Fruit fly (Drosophila melanogaster) whole organism, adult: ENCODE results near the gene CG5321.

Experiments used
- CG11617 ChIP-seq: fragments of 200-800 bp; sonication (Bioruptor generic); optimal IDR thresholded peaks from 2 replicates; lab custom pipeline; 2017; ENCODE audit warnings: mild to moderate bottlenecking, missing biosample characterization, missing genetic modification reagents, missing genetic modification characterization
- CG12768 ChIP-seq: fragments of 200-800 bp; sonication (Bioruptor generic); optimal IDR thresholded peaks from 2 replicates; lab custom pipeline; 2017; ENCODE audit warnings: missing biosample characterization, missing genetic modification characterization, mild to moderate bottlenecking, moderate library complexity, missing genetic modification reagents
- CG14711 ChIP-seq: fragments of 200-800 bp; sonication (Bioruptor generic); optimal IDR thresholded peaks from 2 replicates; lab custom pipeline; 2018; ENCODE audit warnings: missing biosample characterization, mild to moderate bottlenecking, missing genetic modification characterization, moderate library complexity
- CG1620 ChIP-seq: fragments of 200-800 bp; sonication (Bioruptor generic); optimal IDR thresholded peaks from 2 replicates; lab custom pipeline; 2016; ENCODE audit warnings: missing biosample characterization, missing genetic modification characterization
- CG33017 ChIP-seq: fragments of 200-800 bp; sonication (Bioruptor generic); optimal IDR thresholded peaks from 2 replicates; lab custom pipeline; 2018; ENCODE audit warnings: missing biosample characterization, mild to moderate bottlenecking, missing genetic modification characterization, moderate library complexity
- CG5204 ChIP-seq: fragments of 200-800 bp; sonication (Bioruptor generic); optimal IDR thresholded peaks from 2 replicates; lab custom pipeline; 2016; ENCODE audit warnings: missing biosample characterization, missing genetic modification characterization
- CG7045 ChIP-seq: fragments of 200-800 bp; sonication (Bioruptor generic); optimal IDR thresholded peaks from 2 replicates; lab custom pipeline; 2017; ENCODE audit warnings: missing biosample characterization, mild to moderate bottlenecking, missing genetic modification characterization
- CG7101 ChIP-seq: fragments of 200-800 bp; sonication (Bioruptor generic); optimal IDR thresholded peaks from 2 replicates; lab custom pipeline; 2018; ENCODE audit warnings: missing biosample characterization, mild to moderate bottlenecking, missing genetic modification characterization, moderate library complexity
- Clk ChIP-seq: fragments of 200-800 bp; sonication (Bioruptor generic); optimal IDR thresholded peaks from 2 replicates; lab custom pipeline; 2017; ENCODE audit warnings: missing biosample characterization, missing genetic modification characterization
- Crg-1 ChIP-seq: fragments of 200-800 bp; sonication (Bioruptor generic); optimal IDR thresholded peaks from 2 replicates; lab custom pipeline; 2016; ENCODE audit warnings: missing biosample characterization, missing genetic modification characterization
- Hr96 ChIP-seq: fragments of 200-800 bp; sonication (Bioruptor generic); optimal IDR thresholded peaks from 2 replicates; lab custom pipeline; 2016; ENCODE audit warnings: missing biosample characterization, missing genetic modification characterization
- Mnt ChIP-seq: fragments of 200-800 bp; sonication (Bioruptor generic); optimal IDR thresholded peaks from 2 replicates; lab custom pipeline; 2016; ENCODE audit warnings: missing biosample characterization, mild to moderate bottlenecking, missing genetic modification characterization
- bab1 ChIP-seq: fragments of 200-800 bp; sonication (Bioruptor generic); optimal IDR thresholded peaks from 3 replicates; lab custom pipeline; 2019; ENCODE audit warnings: missing biosample characterization, mild to moderate bottlenecking, missing genetic modification characterization, moderate library complexity
- cic ChIP-seq: fragments of 200-800 bp; sonication (Bioruptor generic); optimal IDR thresholded peaks from 2 replicates; lab custom pipeline; 2017; ENCODE audit warnings: missing biosample characterization, mild to moderate bottlenecking, missing genetic modification characterization, moderate library complexity
- cnc ChIP-seq, 2 experiments: fragments of >200 bp; optimal IDR thresholded peaks; 2 replicates each; lab custom pipeline; 2017
- kay ChIP-seq: fragments of 200-800 bp; sonication (Bioruptor generic); peaks from one replicate; lab custom pipeline; 2016; ENCODE audit warnings: missing biosample characterization, missing genetic modification characterization, borderline replicate concordance
- ovo ChIP-seq: fragments of 200-800 bp; sonication (Bioruptor generic); optimal IDR thresholded peaks from 2 replicates; lab custom pipeline; 2016; ENCODE audit warnings: missing biosample characterization, missing genetic modification characterization
- pad ChIP-seq: fragments of 200-800 bp; sonication (Bioruptor generic); optimal IDR thresholded peaks from 3 replicates; lab custom pipeline; 2017; ENCODE audit warnings: missing biosample characterization, missing genetic modification characterization, mild to moderate bottlenecking, moderate library complexity, missing genetic modification reagents
- tj ChIP-seq: fragments of 200-800 bp; sonication (Bioruptor generic); optimal IDR thresholded peaks from 3 replicates; lab custom pipeline; 2017; ENCODE audit warnings: missing biosample characterization, mild to moderate bottlenecking, missing genetic modification characterization, moderate library complexity
- toe ChIP-seq: fragments of 200-800 bp; sonication (Bioruptor generic); optimal IDR thresholded peaks from 2 replicates; lab custom pipeline; 2016; ENCODE audit warnings: missing biosample characterization, missing genetic modification characterization

Gene CG5321

DNA sequence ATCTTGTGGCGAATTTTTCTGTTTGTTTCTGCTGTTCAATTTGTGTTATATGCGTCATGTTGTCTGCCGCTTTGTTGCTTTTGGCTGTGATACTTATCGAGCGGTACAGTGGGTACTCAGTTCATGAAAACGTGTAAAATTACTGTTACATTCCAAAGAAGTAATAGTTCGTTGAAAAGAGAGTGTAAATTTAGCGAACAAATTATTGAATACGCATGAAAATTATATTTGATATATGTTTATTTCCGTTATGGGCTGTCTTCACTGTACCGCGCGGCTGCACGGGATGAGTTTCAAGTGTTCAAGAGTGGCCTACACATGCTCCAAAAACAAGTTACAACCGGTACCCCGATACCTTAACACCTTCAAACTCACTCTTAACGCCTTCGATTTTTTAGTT, 9.7 kb downstream of the CG5321 start:
- TF ChIP-seq Mnt (GFP tag; lab: Kevin White, UChicago) (no peak), bab1 (no peak), CG11617 (GFP tag; lab: Kevin White, UChicago) (no peak), CG7101 (no peak), CG33017 (no peak), Clk (GFP tag; lab: Kevin White, UChicago) (no peak), Crg-1 (GFP tag; lab: Kevin White, UChicago) (no peak), cic (no peak), CG12768 (GFP tag; lab: Kevin White, UChicago) (no peak), ovo (GFP tag; lab: Kevin White, UChicago) (no peak), CG5204 (GFP tag; lab: Kevin White, UChicago) (no peak), toe (GFP tag; lab: Kevin White, UChicago) (no peak), CG14711 (no peak), kay (GFP tag; lab: Kevin White, UChicago) (no peak), CG1620 (no peak), Hr96 (GFP tag; lab: Kevin White, UChicago) (no peak), CG7045 (no peak), pad (GFP tag; lab: Kevin White, UChicago) (no peak), tj (no peak), cnc (optimal IDR thresholded peaks at IDR 0.05; lab: Kevin White, UChicago) (no peak)

DNA sequence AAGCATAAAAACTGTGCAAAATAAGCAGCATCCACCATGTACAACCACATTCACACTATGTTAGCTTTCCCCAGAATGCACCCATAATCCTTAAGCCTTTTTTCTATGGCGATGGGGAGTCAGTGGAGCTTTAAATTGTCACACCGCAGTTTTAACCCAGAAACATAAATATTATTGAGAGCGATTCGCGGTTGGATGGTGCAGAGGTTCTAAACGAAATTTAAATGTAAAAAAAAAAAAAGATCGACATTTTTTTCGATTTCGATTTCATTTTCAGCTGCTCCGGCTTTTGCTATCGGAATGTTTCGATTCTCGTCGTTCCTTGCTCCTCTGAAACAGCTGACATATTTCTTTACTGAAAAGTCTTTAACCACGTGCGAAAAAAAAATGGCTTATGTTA, 22.7 kb downstream of the CG5321 start, which contains the start of gene CG43088:
TSS of gene CG43088 (plus strand) at position 301 of the 400 bp plus-strand sequence.
- no peak for TF ChIP-seq CG7045
- TF ChIP-seq Hr96 (GFP tag; lab: Kevin White, UChicago): no peak
- no peak for TF ChIP-seq CG33017
- no peak for TF ChIP-seq kay (GFP tag; lab: Kevin White, UChicago)
- TF ChIP-seq CG5204 (GFP tag; lab: Kevin White, UChicago): no peak
- no peak for TF ChIP-seq bab1
- no peak for TF ChIP-seq CG1620

dm6 chrX:14712475-14712874, 33.1 kb downstream of the CG5321 start:
- TF ChIP-seq cic (no peak), kay (GFP tag; lab: Kevin White, UChicago) (no peak), CG7101 (no peak), cnc (optimal IDR thresholded peaks at IDR 0.05; lab: Kevin White, UChicago) (no peak), ovo (GFP tag; lab: Kevin White, UChicago) (no peak), CG1620 (no peak), pad (GFP tag; lab: Kevin White, UChicago) (no peak), Clk (GFP tag; lab: Kevin White, UChicago) (no peak), toe (GFP tag; lab: Kevin White, UChicago) (no peak), CG14711 (no peak), Hr96 (GFP tag; lab: Kevin White, UChicago) (no peak), CG5204 (GFP tag; lab: Kevin White, UChicago) (no peak), CG33017 (no peak)

- TF ChIP-seq CG33017: no peak
- TF ChIP-seq bab1: no peak
- no peak for TF ChIP-seq cic
- TF ChIP-seq CG7101: no peak
- TF ChIP-seq toe (GFP tag; lab: Kevin White, UChicago): no peak
- TF ChIP-seq CG12768 (GFP tag; lab: Kevin White, UChicago): no peak
- no peak for TF ChIP-seq tj
- no peak for TF ChIP-seq Clk (GFP tag; lab: Kevin White, UChicago)
- TF ChIP-seq cnc (optimal IDR thresholded peaks at IDR 0.05; lab: Kevin White, UChicago): no peak
- TF ChIP-seq CG7045: no peak
- no peak for TF ChIP-seq Crg-1 (GFP tag; lab: Kevin White, UChicago)
- no peak for TF ChIP-seq ovo (GFP tag; lab: Kevin White, UChicago)
- no peak for TF ChIP-seq CG11617 (GFP tag; lab: Kevin White, UChicago)
- TF ChIP-seq Mnt (GFP tag; lab: Kevin White, UChicago): no peak
- no peak for TF ChIP-seq CG14711
- no peak for TF ChIP-seq pad (GFP tag; lab: Kevin White, UChicago)
- TF ChIP-seq Hr96 (GFP tag; lab: Kevin White, UChicago): no peak
- no peak for TF ChIP-seq CG1620
Observed at dm6 chrX:14715180-14715579, 35.8 kb downstream of the CG5321 start.

DNA sequence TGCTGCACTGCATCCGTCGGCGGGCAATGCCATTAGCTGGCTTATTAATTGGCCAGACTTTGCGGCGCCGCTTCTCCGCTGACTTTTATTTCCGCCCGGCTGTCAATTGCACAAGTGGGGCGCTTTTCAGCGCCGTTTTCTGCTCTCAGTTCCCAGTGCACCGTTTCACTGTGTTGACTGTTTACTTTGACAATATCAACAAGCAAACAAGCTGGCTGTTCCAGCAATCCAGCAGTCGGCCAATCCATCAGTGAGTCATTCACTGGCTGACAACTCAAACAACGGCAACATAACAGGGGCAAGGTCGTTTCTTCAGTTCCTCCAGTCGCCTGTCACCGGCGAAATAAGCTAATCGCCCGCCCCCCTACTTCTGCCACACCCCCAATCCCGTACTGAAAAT, 37.9 kb downstream of the CG5321 start:
- no peak for TF ChIP-seq tj
- no peak for TF ChIP-seq toe (GFP tag; lab: Kevin White, UChicago)
- no peak for TF ChIP-seq CG5204 (GFP tag; lab: Kevin White, UChicago)
- no peak for TF ChIP-seq kay (GFP tag; lab: Kevin White, UChicago)
- TF ChIP-seq Mnt (GFP tag; lab: Kevin White, UChicago): no peak
- no peak for TF ChIP-seq Clk (GFP tag; lab: Kevin White, UChicago)
- peak; percentile 22 for TF ChIP-seq CG7101
- no peak for TF ChIP-seq ovo (GFP tag; lab: Kevin White, UChicago)
- no peak for TF ChIP-seq CG14711
- no peak for TF ChIP-seq Hr96 (GFP tag; lab: Kevin White, UChicago)
- TF ChIP-seq cic: no peak
- no peak for TF ChIP-seq CG12768 (GFP tag; lab: Kevin White, UChicago)
- no peak for TF ChIP-seq CG11617 (GFP tag; lab: Kevin White, UChicago)
- peak; percentile 14 for TF ChIP-seq Crg-1 (GFP tag; lab: Kevin White, UChicago)
- no peak for TF ChIP-seq CG33017
- TF ChIP-seq cnc (optimal IDR thresholded peaks at IDR 0.05; lab: Kevin White, UChicago): no peak
- TF ChIP-seq CG7045: peak; percentile 53
- TF ChIP-seq CG1620: no peak
- no peak for TF ChIP-seq pad (GFP tag; lab: Kevin White, UChicago)
- no peak for TF ChIP-seq bab1

- TF ChIP-seq kay (GFP tag; lab: Kevin White, UChicago) (no peak), ovo (GFP tag; lab: Kevin White, UChicago) (no peak), CG12768 (GFP tag; lab: Kevin White, UChicago) (no peak), Clk (GFP tag; lab: Kevin White, UChicago) (no peak), tj (no peak), CG1620 (no peak), cnc (optimal IDR thresholded peaks at IDR 0.05; lab: Kevin White, UChicago) (no peak), Crg-1 (GFP tag; lab: Kevin White, UChicago) (no peak), CG11617 (GFP tag; lab: Kevin White, UChicago) (no peak), pad (GFP tag; lab: Kevin White, UChicago) (no peak)
Observed at dm6 chrX:14718842-14719241, 39.5 kb downstream of the CG5321 start, which contains the start of gene hog. Gene hog (minus strand): TSS chrX:14718942.
